Fruit fly (Drosophila melanogaster): ENCODE measurements around the gene Mur29B.
A peak's percentile ranks its signal among the peaks of the same experiment; 100 is the strongest.

Gene Mur29B

DNA sequence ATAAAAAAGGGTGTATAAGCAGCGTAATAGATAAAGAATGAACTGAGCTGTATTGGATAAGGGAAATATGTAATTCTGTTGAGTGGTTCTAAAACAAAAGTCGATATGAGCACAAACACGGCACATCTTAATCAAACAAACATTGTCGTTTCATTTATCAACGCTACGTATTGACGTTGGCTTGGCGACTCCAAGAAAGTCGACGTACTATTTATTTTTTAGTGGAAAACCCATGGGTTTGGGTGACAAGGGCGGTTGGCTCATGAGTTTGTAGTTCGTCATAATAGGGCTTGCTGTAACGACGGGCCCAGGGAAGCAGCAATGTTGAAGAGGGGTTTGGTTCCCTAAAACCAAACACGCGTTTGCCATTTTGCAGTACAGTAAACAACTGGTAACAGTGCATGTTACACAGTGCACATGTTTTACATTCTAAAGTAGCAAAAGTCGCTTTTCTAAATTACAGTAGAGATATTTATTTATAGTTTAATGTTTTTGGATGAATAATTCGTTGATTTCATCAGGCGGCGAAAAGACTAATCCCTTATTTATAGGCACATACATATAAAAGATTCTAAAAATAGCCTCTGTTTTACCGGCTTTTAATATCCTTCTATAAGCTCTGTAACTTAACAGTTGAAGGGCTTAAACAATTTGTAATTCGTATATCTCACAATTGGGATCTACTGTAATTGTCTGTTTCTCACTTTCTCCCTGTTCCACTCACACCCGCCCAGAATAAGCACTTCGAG, 9.4 kb downstream of the Mur29B start (continued):
- no peak for TF ChIP-seq Dbx (GFP tag; IDR thresholded peaks at IDR 0.05)
- TF ChIP-seq vfl (GFP tag; optimal IDR thresholded peaks at IDR 0.05) = no peak
- no peak for TF ChIP-seq Trl (optimal IDR thresholded peaks at IDR 0.05)
- TF ChIP-seq Trl (GFP tag; optimal IDR thresholded peaks at IDR 0.05) = no peak
- TF ChIP-seq tna (GFP tag; IDR thresholded peaks at IDR 0.05; ENCODE audit: partially characterized antibody) = no peak
- TF ChIP-seq Lim3 (GFP tag; IDR thresholded peaks at IDR 0.05) = no peak
- no peak for TF ChIP-seq Opbp (GFP tag; IDR thresholded peaks at IDR 0.05; ENCODE audit: partially characterized antibody)
- TF ChIP-seq CG17829 (tag; optimal IDR thresholded peaks at IDR 0.05) = no peak
- peak; percentile 44 for TF ChIP-seq CG7556 (GFP tag; optimal IDR thresholded peaks at IDR 0.05)
- TF ChIP-seq Ssrp (tag; optimal IDR thresholded peaks at IDR 0.05) = peak; percentile 17
- TF ChIP-seq chn (GFP tag; optimal IDR thresholded peaks at IDR 0.05) = no peak
- no peak for TF ChIP-seq CG18764 (GFP tag; optimal IDR thresholded peaks at IDR 0.05)
- peak; percentile 46 for TF ChIP-seq nmo (GFP tag; optimal IDR thresholded peaks at IDR 0.05)
- no peak for TF ChIP-seq NC2α (GFP tag; optimal IDR thresholded peaks at IDR 0.05)
- TF ChIP-seq sob (GFP tag; IDR thresholded peaks at IDR 0.05) = no peak
- TF ChIP-seq CG43689 (GFP tag; IDR thresholded peaks at IDR 0.05) = no peak
- TF ChIP-seq CG17612 (GFP tag; IDR thresholded peaks at IDR 0.05) = no peak
- peak; percentile 20 for TF ChIP-seq CG8924 (tag; optimal IDR thresholded peaks at IDR 0.05)
- peak; percentile 15 for TF ChIP-seq pho (GFP tag; optimal IDR thresholded peaks at IDR 0.05)
- TF ChIP-seq ATbp (GFP tag; optimal IDR thresholded peaks at IDR 0.05) = peak; percentile 44
- TF ChIP-seq CG12104 (GFP tag; optimal IDR thresholded peaks at IDR 0.05) = no peak
- TF ChIP-seq jumu (GFP tag; optimal IDR thresholded peaks at IDR 0.05) = no peak
- TF ChIP-seq Hmr (GFP tag; optimal IDR thresholded peaks at IDR 0.05) = peak; percentile 43
- TF ChIP-seq CG7839 (tag; optimal IDR thresholded peaks at IDR 0.05) = no peak
- TF ChIP-seq CG30431 (GFP tag; optimal IDR thresholded peaks at IDR 0.05) = no peak
- no peak for TF ChIP-seq salm (tag; optimal IDR thresholded peaks at IDR 0.05)
- no peak for TF ChIP-seq CG18619 (GFP tag; optimal IDR thresholded peaks at IDR 0.05)
- TF ChIP-seq CG17328 (GFP tag; IDR thresholded peaks at IDR 0.05) = no peak
- TF ChIP-seq Dref (GFP tag; IDR thresholded peaks at IDR 0.05) = no peak
- no peak for TF ChIP-seq CG5180 (GFP tag; optimal IDR thresholded peaks at IDR 0.05)
- no peak for TF ChIP-seq CG9876 (GFP tag; optimal IDR thresholded peaks at IDR 0.05)
- no peak for TF ChIP-seq stwl (tag; optimal IDR thresholded peaks at IDR 0.05)
- no peak for TF ChIP-seq CG11085 (GFP tag; IDR thresholded peaks at IDR 0.05)
- TF ChIP-seq unpg (GFP tag; optimal IDR thresholded peaks at IDR 0.05) = no peak
- TF ChIP-seq shn (GFP tag; optimal IDR thresholded peaks at IDR 0.05) = no peak
- no peak for TF ChIP-seq mld (GFP tag; IDR thresholded peaks at IDR 0.05; ENCODE audit: partially characterized antibody)
- no peak for TF ChIP-seq oc (tag; optimal IDR thresholded peaks at IDR 0.05)
- TF ChIP-seq pfk (GFP tag; optimal IDR thresholded peaks at IDR 0.05) = peak; percentile 12
- TF ChIP-seq dmrt99B (tag; optimal IDR thresholded peaks at IDR 0.05) = peak; percentile 55
- TF ChIP-seq CG12942 (GFP tag; optimal IDR thresholded peaks at IDR 0.05) = no peak
- TF ChIP-seq Sin3A (optimal IDR thresholded peaks at IDR 0.05) = no peak
- TF ChIP-seq Dip3 (GFP tag; optimal IDR thresholded peaks at IDR 0.05) = peak; percentile 26
- no peak for TF ChIP-seq CG10654 (GFP tag; optimal IDR thresholded peaks at IDR 0.05)
- no peak for TF ChIP-seq CG14014 (GFP tag; IDR thresholded peaks at IDR 0.05)
- TF ChIP-seq row (GFP tag; IDR thresholded peaks at IDR 0.05) = peak; percentile 41; the same call in 2 of the 3 replicates
- no peak for TF ChIP-seq CG3847 (GFP tag; IDR thresholded peaks at IDR 0.05)
- no peak for TF ChIP-seq D19B (GFP tag; optimal IDR thresholded peaks at IDR 0.05)
- no peak for TF ChIP-seq CG8478 (optimal IDR thresholded peaks at IDR 0.05)
- no peak for TF ChIP-seq CG15514 (GFP tag; optimal IDR thresholded peaks at IDR 0.05)
- TF ChIP-seq NC2β (GFP tag; optimal IDR thresholded peaks at IDR 0.05) = no peak
- no peak for TF ChIP-seq Aef1 (GFP tag; IDR thresholded peaks at IDR 0.05)
- no peak for TF ChIP-seq CG17359 (tag; optimal IDR thresholded peaks at IDR 0.05)
